Fruit fly (Drosophila melanogaster) whole organism, wandering third instar larva: ENCODE measurements around the gene mRpL15.

Experiments
- Abd-B ChIP-seq: fragments of >200 bp; optimal IDR thresholded peaks from 2 replicates; lab custom pipeline; 2017; ENCODE audit warnings: missing biosample characterization, missing genetic modification characterization
- CG32264 ChIP-seq: fragments of 200-800 bp; sonication (Bioruptor generic); optimal IDR thresholded peaks from 2 replicates; lab custom pipeline; 2016; ENCODE audit warnings: missing biosample characterization, missing genetic modification characterization
- CG9705 ChIP-seq: fragments of 200-800 bp; sonication (Bioruptor generic); optimal IDR thresholded peaks from 2 replicates; lab custom pipeline; 2018; ENCODE audit warnings: missing biosample characterization, mild to moderate bottlenecking, missing genetic modification characterization
- CrebA ChIP-seq: fragments of 200-800 bp; sonication (Bioruptor generic); optimal IDR thresholded peaks from 2 replicates; lab custom pipeline; 2016; ENCODE audit warnings: missing biosample characterization, mild to moderate bottlenecking, missing genetic modification characterization, borderline replicate concordance
- Dfd ChIP-seq: fragments of >200 bp; optimal IDR thresholded peaks from 2 replicates; lab custom pipeline; 2017; ENCODE audit warnings: missing biosample characterization, missing genetic modification characterization
- Dif ChIP-seq: fragments of 200-275, 200-300 bp; sonication (Bioruptor generic); optimal IDR thresholded peaks from 2 replicates; lab custom pipeline; 2018; ENCODE audit warnings: missing biosample characterization, missing genetic modification characterization; ENCODE audit not compliant: partially characterized antibody
- GATAd ChIP-seq: sonication (Bioruptor generic); optimal IDR thresholded peaks from 2 replicates; lab custom pipeline; 2016; ENCODE audit warnings: missing biosample characterization, missing genetic modification characterization
- HLH106 ChIP-seq: fragments of 200-800 bp; optimal IDR thresholded peaks from 3 replicates; lab custom pipeline; 2019; ENCODE audit warnings: missing biosample characterization, mild to moderate bottlenecking, missing genetic modification characterization, moderate library complexity
- Hnf4 ChIP-seq: fragments of 200-800 bp; sonication (Bioruptor generic); optimal IDR thresholded peaks from 2 replicates; lab custom pipeline; 2016; ENCODE audit warnings: missing biosample characterization, mild to moderate bottlenecking, missing genetic modification characterization
- Hr78 ChIP-seq: fragments of >200 bp; optimal IDR thresholded peaks from 2 replicates; lab custom pipeline; 2017; ENCODE audit warnings: missing biosample characterization, missing genetic modification characterization
- Hr83 ChIP-seq: fragments of 200-300 bp; sonication (Bioruptor generic); optimal IDR thresholded peaks from 2 replicates; lab custom pipeline; 2016; ENCODE audit warnings: missing biosample characterization, mild to moderate bottlenecking, missing genetic modification characterization, moderate library complexity; ENCODE audit not compliant: poor library complexity, severe bottlenecking
- Jra ChIP-seq: sonication (Bioruptor generic); optimal IDR thresholded peaks from 2 replicates; lab custom pipeline; 2016; ENCODE audit warnings: missing biosample characterization, missing genetic modification characterization
- Mio ChIP-seq: sonication (Bioruptor generic); optimal IDR thresholded peaks from 2 replicates; lab custom pipeline; 2016; ENCODE audit warnings: missing biosample characterization, missing genetic modification characterization
- Myc ChIP-seq: fragments of >200 bp; optimal IDR thresholded peaks from 2 replicates; lab custom pipeline; 2017
- N ChIP-seq: fragments of >200 bp; optimal IDR thresholded peaks from 2 replicates; lab custom pipeline; 2018; ENCODE audit warnings: missing biosample characterization, missing external identifiers, missing genetic modification characterization
- OdsH ChIP-seq: fragments of 200-800 bp; sonication (Bioruptor generic); optimal IDR thresholded peaks from 2 replicates; lab custom pipeline; 2016; ENCODE audit warnings: missing biosample characterization, mild to moderate bottlenecking, missing genetic modification characterization
- Rel ChIP-seq, 2 experiments: fragments of 200-800 bp; sonication (Bioruptor generic) in 1 of 2; optimal IDR thresholded peaks; 2 replicates in 1 of 2; 3 replicates in 1 of 2; lab custom pipeline; 2016 to 2019; ENCODE audit warnings: mild to moderate bottlenecking in 2 of 2, missing biosample characterization in 2 of 2, missing genetic modification characterization in 2 of 2, moderate library complexity in 1 of 2
- Sp1 ChIP-seq: fragments of 200-800 bp; sonication (Bioruptor generic); optimal IDR thresholded peaks from 3 replicates; lab custom pipeline; 2019; ENCODE audit warnings: missing biosample characterization, mild to moderate bottlenecking, missing genetic modification characterization, moderate library complexity
- Vsx2 ChIP-seq: fragments of 200-300, 225-300 bp; sonication (Bioruptor generic); optimal IDR thresholded peaks from 2 replicates; lab custom pipeline; 2018; ENCODE audit warnings: missing biosample characterization, missing genetic modification characterization; ENCODE audit not compliant: partially characterized antibody
- br ChIP-seq: fragments of 200-800 bp; sonication (Bioruptor generic); optimal IDR thresholded peaks from 2 replicates; lab custom pipeline; 2016; ENCODE audit warnings: missing biosample characterization, missing genetic modification characterization
- brk ChIP-seq: fragments of 200-800 bp; sonication (Bioruptor generic); optimal IDR thresholded peaks from 2 replicates; lab custom pipeline; 2016; ENCODE audit warnings: missing biosample characterization, mild to moderate bottlenecking, missing genetic modification characterization
- dl ChIP-seq, 2 experiments: fragments of 175-275, 200-275 bp in 1 of 2; fragments of 200-275 bp in 1 of 2; sonication (Bioruptor generic); optimal IDR thresholded peaks; lab custom pipeline; 2018; ENCODE audit warnings: mild to moderate bottlenecking in 2 of 2, missing biosample characterization in 2 of 2, missing genetic modification characterization in 2 of 2, moderate library complexity in 2 of 2; ENCODE audit not compliant: partially characterized antibody in 2 of 2, insufficient read depth in 1 of 2
- dmrt93B ChIP-seq: fragments of 200-800 bp; sonication (Bioruptor generic); optimal IDR thresholded peaks from 2 replicates; lab custom pipeline; 2018; ENCODE audit warnings: missing biosample characterization, mild to moderate bottlenecking, missing genetic modification characterization
- dsf ChIP-seq: sonication (Bioruptor generic); optimal IDR thresholded peaks from 2 replicates; lab custom pipeline; 2016; ENCODE audit warnings: missing biosample characterization, missing genetic modification characterization, borderline replicate concordance
- ey ChIP-seq: fragments of 200-800 bp; sonication (Bioruptor generic); optimal IDR thresholded peaks from 2 replicates; lab custom pipeline; 2016; ENCODE audit warnings: missing biosample characterization, missing genetic modification characterization
- foxo ChIP-seq, 2 experiments: fragments of 200-800 bp; sonication (Bioruptor generic); optimal IDR thresholded peaks; 2 replicates in 1 of 2; 3 replicates in 1 of 2; lab custom pipeline; 2016 to 2017; ENCODE audit warnings: missing biosample characterization in 2 of 2, missing genetic modification characterization in 2 of 2
- fru ChIP-seq: fragments of 200-800 bp; sonication (Bioruptor generic); optimal IDR thresholded peaks from 3 replicates; lab custom pipeline; 2016; ENCODE audit warnings: missing biosample characterization, mild to moderate bottlenecking, missing genetic modification characterization
- h ChIP-seq: fragments of 200-800 bp; sonication (Bioruptor generic); optimal IDR thresholded peaks from 3 replicates; lab custom pipeline; 2016; ENCODE audit warnings: missing biosample characterization, mild to moderate bottlenecking, missing genetic modification characterization
- lola ChIP-seq: fragments of >200 bp; optimal IDR thresholded peaks from 2 replicates; lab custom pipeline; 2017; ENCODE audit warnings: missing biosample characterization, missing genetic modification characterization
- pan ChIP-seq: fragments of >200 bp; optimal IDR thresholded peaks from 2 replicates; lab custom pipeline; 2017
- psq ChIP-seq: fragments of 200-800 bp; sonication (Bioruptor generic); optimal IDR thresholded peaks from 3 replicates; lab custom pipeline; 2017; ENCODE audit warnings: missing biosample characterization, mild to moderate bottlenecking, missing genetic modification characterization, moderate library complexity
- rgr ChIP-seq: fragments of 200-800 bp; sonication (Bioruptor generic); optimal IDR thresholded peaks from 3 replicates; lab custom pipeline; 2016; ENCODE audit warnings: missing biosample characterization, mild to moderate bottlenecking, missing genetic modification characterization
- sage ChIP-seq: fragments of 200-800 bp; sonication (Bioruptor generic); optimal IDR thresholded peaks from 2 replicates; lab custom pipeline; 2016; ENCODE audit warnings: missing biosample characterization, mild to moderate bottlenecking, missing genetic modification characterization
- sv ChIP-seq: fragments of 200-800 bp; sonication (Bioruptor generic); optimal IDR thresholded peaks from 3 replicates; lab custom pipeline; 2016; ENCODE audit warnings: missing biosample characterization, missing genetic modification characterization
- tai ChIP-seq: sonication (Bioruptor generic); optimal IDR thresholded peaks from 2 replicates; lab custom pipeline; 2016; ENCODE audit warnings: missing biosample characterization, missing genetic modification characterization
- usp ChIP-seq: fragments of >200 bp; optimal IDR thresholded peaks from 2 replicates; lab custom pipeline; 2017; ENCODE audit warnings: missing biosample characterization, missing genetic modification characterization
- woc ChIP-seq: sonication (Bioruptor generic); optimal IDR thresholded peaks from 2 replicates; lab custom pipeline; 2016; ENCODE audit warnings: missing biosample characterization, mild to moderate bottlenecking, missing genetic modification characterization

Gene mRpL15

dm6 chr3L:20444815-20445519, 9.0 kb upstream of the mRpL15 start:
- no peak for TF ChIP-seq usp (GFP tag; lab: Kevin White, UChicago)
- TF ChIP-seq CG32264 (GFP tag; lab: Kevin White, UChicago), result peak; percentile 61
- peak; percentile 84 for TF ChIP-seq HLH106 (tag; lab: Kevin White, UChicago)
- TF ChIP-seq Sp1 (GFP tag; lab: Kevin White, UChicago), result peak; percentile 78
- TF ChIP-seq dmrt93B (GFP tag; lab: Kevin White, UChicago), result peak; percentile 73
- TF ChIP-seq h, result peak; percentile 95
- TF ChIP-seq dsf (GFP tag; lab: Kevin White, UChicago), result no peak
- peak; percentile 84 for TF ChIP-seq Hr83
- TF ChIP-seq N, result no peak
- TF ChIP-seq sv (GFP tag; lab: Kevin White, UChicago), result peak; percentile 73
- no peak for TF ChIP-seq Mio (GFP tag; lab: Kevin White, UChicago)
- peak in 1 of 2 experiments; percentile 95 for TF ChIP-seq foxo (GFP tag; optimal IDR thresholded peaks at IDR 0.05; lab: Kevin White, UChicago)
- TF ChIP-seq tai (GFP tag; lab: Kevin White, UChicago), result peak; percentile 65
- TF ChIP-seq OdsH (GFP tag; lab: Kevin White, UChicago), result peak; percentile 92
- peak; percentile 80 for TF ChIP-seq ey (GFP tag; lab: Kevin White, UChicago)
- no peak for TF ChIP-seq lola (GFP tag; lab: Kevin White, UChicago)
- peak; percentile 54 for TF ChIP-seq woc
- TF ChIP-seq Rel (GFP tag; optimal IDR thresholded peaks at IDR 0.05; lab: Kevin White, UChicago), result peak; percentile 75
- TF ChIP-seq Rel (tag; optimal IDR thresholded peaks at IDR 0.05; lab: Kevin White, UChicago), result peak; percentile 80
- peak; percentile 88 for TF ChIP-seq psq (GFP tag; lab: Kevin White, UChicago)
- TF ChIP-seq pan (lab: Kevin White, UChicago), result no peak
- peak; percentile 92 for TF ChIP-seq brk (GFP tag; lab: Kevin White, UChicago)
- peak; percentile 87 for TF ChIP-seq Hnf4 (GFP tag; lab: Kevin White, UChicago)
- no peak for TF ChIP-seq Dif (GFP tag; lab: Kevin White, UChicago)
- TF ChIP-seq Dfd, result no peak
- TF ChIP-seq sage (GFP tag; lab: Kevin White, UChicago), result peak; percentile 86
- peak; percentile 59 for TF ChIP-seq GATAd (GFP tag; lab: Kevin White, UChicago)
- peak; percentile 96 for TF ChIP-seq rgr (GFP tag; lab: Kevin White, UChicago)
- TF ChIP-seq Myc (lab: Kevin White, UChicago), result no peak
- peak; percentile 90 for TF ChIP-seq fru (GFP tag; lab: Kevin White, UChicago)
- no peak for TF ChIP-seq CG9705
- TF ChIP-seq Jra, result peak; percentile 73
- TF ChIP-seq br (GFP tag; lab: Kevin White, UChicago), result peak; percentile 82
- TF ChIP-seq, all 38 proteins: peak for 22

dm6 chr3L:20442674-20443313, 6.8 kb upstream of the mRpL15 start:
- TF ChIP-seq dl (GFP tag; optimal IDR thresholded peaks at IDR 0.05; lab: Kevin White, UChicago; ENCODE audit: insufficient read depth in 1 of 2, partially characterized antibody in 2 of 2), result peak; percentile 6 to 73
- TF ChIP-seq Dif (GFP tag; lab: Kevin White, UChicago), result peak; percentile 67
- TF ChIP-seq Myc (lab: Kevin White, UChicago), result peak; percentile 64
- TF ChIP-seq Vsx2, result no peak

dm6 chr3L:20441632-20442469, 5.8 kb upstream of the mRpL15 start, which contains the start of gene CG5910:
Gene CG5910, plus strand, starts transcription at chr3L:20442419.
- TF ChIP-seq usp (GFP tag; lab: Kevin White, UChicago) (no peak), Hnf4 (GFP tag; lab: Kevin White, UChicago) (no peak), rgr (GFP tag; lab: Kevin White, UChicago) (peak; percentile 63), CG9705 (peak; percentile 58), HLH106 (tag; lab: Kevin White, UChicago) (peak; percentile 78), dl (GFP tag; optimal IDR thresholded peaks at IDR 0.05; lab: Kevin White, UChicago; ENCODE audit: insufficient read depth in 1 of 2, partially characterized antibody in 2 of 2) (no peak), Hr83 (no peak), ey (GFP tag; lab: Kevin White, UChicago) (peak; percentile 1), fru (GFP tag; lab: Kevin White, UChicago) (no peak), CrebA (GFP tag; lab: Kevin White, UChicago) (no peak), woc (peak; percentile 2), Abd-B (no peak), psq (GFP tag; lab: Kevin White, UChicago) (peak; percentile 64), br (GFP tag; lab: Kevin White, UChicago) (no peak), CG32264 (GFP tag; lab: Kevin White, UChicago) (no peak), foxo (GFP tag; optimal IDR thresholded peaks at IDR 0.05; lab: Kevin White, UChicago) (no peak), OdsH (GFP tag; lab: Kevin White, UChicago) (peak; percentile 69), Dfd (no peak), pan (lab: Kevin White, UChicago) (no peak), dsf (GFP tag; lab: Kevin White, UChicago) (no peak), tai (GFP tag; lab: Kevin White, UChicago) (no peak), Hr78 (GFP tag; lab: Kevin White, UChicago) (no peak), sage (GFP tag; lab: Kevin White, UChicago) (no peak), Jra (no peak), Vsx2 (no peak), h (peak; percentile 55), Myc (lab: Kevin White, UChicago) (no peak), dmrt93B (GFP tag; lab: Kevin White, UChicago) (no peak), Rel (GFP tag; optimal IDR thresholded peaks at IDR 0.05; lab: Kevin White, UChicago) (no peak), Rel (tag; optimal IDR thresholded peaks at IDR 0.05; lab: Kevin White, UChicago) (peak; percentile 20)
